Worm (Caenorhabditis elegans): ENCODE measurements around the gene rpl-39.

DNA sequence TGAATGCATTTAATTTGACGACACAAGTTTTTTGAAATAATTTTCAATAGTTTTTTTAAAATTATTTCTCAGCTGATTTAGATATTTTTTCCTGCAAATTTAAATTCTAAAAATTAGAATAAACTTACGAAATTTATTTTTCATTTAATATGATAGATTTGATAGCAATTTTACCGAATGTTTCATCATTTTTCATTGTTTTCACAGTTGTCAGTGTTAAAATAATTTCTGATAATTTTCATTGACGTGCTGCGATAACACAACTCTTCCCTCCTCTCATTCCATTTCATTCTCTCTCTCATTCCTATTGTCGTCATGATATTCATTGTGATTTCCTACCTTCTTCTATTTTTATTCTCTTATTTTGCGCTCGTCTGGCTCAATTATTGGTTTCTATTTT lies 15.7 kb downstream of the rpl-39 start, which contains the start of gene hint-3:
- TF ChIP-seq ztf-11 (tag; optimal IDR thresholded peaks at IDR 0.05) (no peak), skn-1 (tag; optimal IDR thresholded peaks at IDR 0.05) (no peak), sem-4 (tag; optimal IDR thresholded peaks at IDR 0.05) (no peak), snpc-4 (tag; optimal IDR thresholded peaks at IDR 0.05) (no peak), sma-9 (GFP tag; optimal IDR thresholded peaks at IDR 0.05) (no peak), sma-9 (tag; optimal IDR thresholded peaks at IDR 0.05) (no peak), dmd-4 (tag; optimal IDR thresholded peaks at IDR 0.05) (no peak), nhr-25 (tag; optimal IDR thresholded peaks at IDR 0.05) (no peak)

Measured in whole organism, L2 larva.